Fruit fly (Drosophila melanogaster) whole organism, prepupa: ENCODE data around the gene CG4199.

Source experiments
- Blimp-1 ChIP-seq: fragments of 200-800 bp; sonication (Bioruptor generic); optimal IDR thresholded peaks from 3 replicates; lab custom pipeline; 2017; ENCODE audit warnings: missing biosample characterization, missing genetic modification characterization, mild to moderate bottlenecking, moderate library complexity, missing genetic modification reagents
- CG10669 ChIP-seq: fragments of 200-800 bp; sonication (Bioruptor generic); optimal IDR thresholded peaks from 3 replicates; lab custom pipeline; 2018; ENCODE audit warnings: missing biosample characterization, mild to moderate bottlenecking, missing genetic modification characterization, moderate library complexity
- CG15336 ChIP-seq: fragments of 200-800 bp; sonication (Bioruptor generic); IDR thresholded peaks from 2 replicates; pipeline ENCODE4 v1.3.6; 2022; ENCODE audit warnings: missing biosample characterization, missing genetic modification characterization
- CG16779 ChIP-seq: fragments of 200-800 bp; sonication (Bioruptor generic); optimal IDR thresholded peaks from 3 replicates; lab custom pipeline; 2017; ENCODE audit warnings: missing biosample characterization, mild to moderate bottlenecking, missing genetic modification characterization
- CG32006 ChIP-seq: fragments of 200-800 bp; sonication (Bioruptor generic); optimal IDR thresholded peaks from 3 replicates; lab custom pipeline; 2017; ENCODE audit warnings: missing biosample characterization, mild to moderate bottlenecking, missing genetic modification characterization
- CG3919 ChIP-seq: fragments of 200-800 bp; sonication (Bioruptor generic); optimal IDR thresholded peaks from 3 replicates; lab custom pipeline; 2016; ENCODE audit warnings: missing biosample characterization, missing genetic modification characterization
- CG6792 ChIP-seq: fragments of 200-800 bp; sonication (Bioruptor generic); optimal IDR thresholded peaks from 3 replicates; lab custom pipeline; 2016; ENCODE audit warnings: missing biosample characterization, missing genetic modification characterization
- CG6808 ChIP-seq: fragments of 200-800 bp; sonication (Bioruptor generic); optimal IDR thresholded peaks from 3 replicates; lab custom pipeline; 2017; ENCODE audit warnings: missing biosample characterization, missing genetic modification characterization, mild to moderate bottlenecking, moderate library complexity, missing genetic modification reagents
- CG6854 ChIP-seq: fragments of 200-800 bp; sonication (Bioruptor generic); optimal IDR thresholded peaks from 2 replicates; lab custom pipeline; 2017; ENCODE audit warnings: missing biosample characterization, mild to moderate bottlenecking, missing genetic modification characterization
- CG7368 ChIP-seq: fragments of 200-800 bp; sonication (Bioruptor generic); optimal IDR thresholded peaks from 3 replicates; lab custom pipeline; 2016; ENCODE audit warnings: missing biosample characterization, missing genetic modification characterization
- CG8119 ChIP-seq: fragments of 200-800 bp; sonication (Bioruptor generic); IDR thresholded peaks from 3 replicates; pipeline ENCODE4 v1.3.6; 2022; ENCODE audit warnings: missing biosample characterization, missing genetic modification characterization
- CG8319 ChIP-seq: fragments of 200-800 bp; sonication (Bioruptor generic); optimal IDR thresholded peaks from 3 replicates; lab custom pipeline; 2016; ENCODE audit warnings: missing biosample characterization, missing genetic modification characterization
- CG9139 ChIP-seq: fragments of 200-800 bp; sonication (Bioruptor generic); optimal IDR thresholded peaks from 3 replicates; lab custom pipeline; 2017; ENCODE audit warnings: missing biosample characterization, mild to moderate bottlenecking, missing genetic modification characterization
- Eip75B ChIP-seq: fragments of 200-800 bp; sonication (Bioruptor generic); optimal IDR thresholded peaks from 3 replicates; lab custom pipeline; 2016; ENCODE audit warnings: missing biosample characterization, missing genetic modification characterization
- Eip78C ChIP-seq: fragments of 200-800 bp; sonication (Bioruptor generic); peaks from one replicate; lab custom pipeline; 2016; ENCODE audit warnings: missing biosample characterization, missing genetic modification characterization
- Eip93F ChIP-seq: fragments of 200-800 bp; sonication (Bioruptor generic); optimal IDR thresholded peaks from 2 replicates; lab custom pipeline; 2016; ENCODE audit warnings: missing biosample characterization, mild to moderate bottlenecking, missing genetic modification characterization
- Ets21C ChIP-seq: fragments of 200-800 bp; sonication (Bioruptor generic); optimal IDR thresholded peaks from 3 replicates; lab custom pipeline; 2016; ENCODE audit warnings: missing biosample characterization, missing genetic modification characterization
- Ets96B ChIP-seq: fragments of 200-800 bp; optimal IDR thresholded peaks from 2 replicates; lab custom pipeline; 2019; ENCODE audit warnings: missing biosample characterization, mild to moderate bottlenecking, missing genetic modification characterization, moderate library complexity
- Gug ChIP-seq: fragments of 200-800 bp; sonication (Bioruptor generic); IDR thresholded peaks from 2 replicates; pipeline ENCODE4 v1.3.6; 2022; ENCODE audit warnings: missing biosample characterization, missing genetic modification characterization
- Hr38 ChIP-seq: sonication (Bioruptor generic); optimal IDR thresholded peaks from 2 replicates; lab custom pipeline; 2016; ENCODE audit warnings: missing biosample characterization, missing genetic modification characterization
- Hr39 ChIP-seq: fragments of 200-800 bp; sonication (Bioruptor generic); optimal IDR thresholded peaks from 2 replicates; lab custom pipeline; 2016; ENCODE audit warnings: missing biosample characterization, missing genetic modification characterization
- Lpt ChIP-seq: fragments of 200-800 bp; sonication (Bioruptor generic); optimal IDR thresholded peaks from 3 replicates; lab custom pipeline; 2016; ENCODE audit warnings: missing biosample characterization, missing genetic modification characterization
- Met ChIP-seq: fragments of 200-800 bp; sonication (Bioruptor generic); optimal IDR thresholded peaks from 3 replicates; lab custom pipeline; 2016; ENCODE audit warnings: missing biosample characterization, missing genetic modification characterization
- OdsH ChIP-seq: fragments of 200-800 bp; sonication (Bioruptor generic); optimal IDR thresholded peaks from 3 replicates; lab custom pipeline; 2016; ENCODE audit warnings: missing biosample characterization, missing genetic modification characterization
- Smox ChIP-seq: fragments of 200-800 bp; sonication (Bioruptor generic); optimal IDR thresholded peaks from 3 replicates; lab custom pipeline; 2016; ENCODE audit warnings: missing biosample characterization, missing genetic modification characterization
- Sox102F ChIP-seq: fragments of 200-800 bp; sonication (Bioruptor generic); optimal IDR thresholded peaks from 2 replicates; lab custom pipeline; 2016; ENCODE audit warnings: missing biosample characterization, mild to moderate bottlenecking, missing genetic modification characterization
- Sox14 ChIP-seq: fragments of 200-800 bp; sonication (Bioruptor generic); optimal IDR thresholded peaks from 3 replicates; lab custom pipeline; 2016; ENCODE audit warnings: missing biosample characterization, missing genetic modification characterization
- Sox15 ChIP-seq: fragments of 200-800 bp; sonication (Bioruptor generic); optimal IDR thresholded peaks from 3 replicates; lab custom pipeline; 2016; ENCODE audit warnings: missing biosample characterization, missing genetic modification characterization
- achi ChIP-seq: fragments of 200-800 bp; sonication (Bioruptor generic); optimal IDR thresholded peaks from 3 replicates; lab custom pipeline; 2016; ENCODE audit warnings: missing biosample characterization, missing genetic modification characterization
- acj6 ChIP-seq: fragments of 200-800 bp; sonication (Bioruptor generic); optimal IDR thresholded peaks from 3 replicates; lab custom pipeline; 2016; ENCODE audit warnings: missing biosample characterization, missing genetic modification characterization
- dac ChIP-seq: fragments of 200-800 bp; sonication (Bioruptor generic); optimal IDR thresholded peaks from 2 replicates; lab custom pipeline; 2017; ENCODE audit warnings: missing biosample characterization, mild to moderate bottlenecking, missing genetic modification characterization
- dsx ChIP-seq: fragments of 200-800 bp; optimal IDR thresholded peaks from 3 replicates; lab custom pipeline; 2019; ENCODE audit warnings: missing biosample characterization, mild to moderate bottlenecking, missing genetic modification characterization, moderate library complexity; ENCODE audit not compliant: poor library complexity, severe bottlenecking
- eg ChIP-seq: fragments of 200-800 bp; sonication (Bioruptor generic); IDR thresholded peaks from 3 replicates; pipeline ENCODE4 v1.3.6; 2022; ENCODE audit warnings: missing biosample characterization, missing genetic modification characterization
- fd85E ChIP-seq: fragments of 200-800 bp; sonication (Bioruptor generic); optimal IDR thresholded peaks from 3 replicates; lab custom pipeline; 2016; ENCODE audit warnings: missing biosample characterization, missing genetic modification characterization
- fkh ChIP-seq: fragments of 200-800 bp; sonication (Bioruptor generic); optimal IDR thresholded peaks from 3 replicates; lab custom pipeline; 2017; ENCODE audit warnings: missing biosample characterization, mild to moderate bottlenecking, missing genetic modification characterization, moderate library complexity
- lz ChIP-seq: fragments of 200-800 bp; sonication (Bioruptor generic); optimal IDR thresholded peaks from 3 replicates; lab custom pipeline; 2016; ENCODE audit warnings: missing biosample characterization, missing genetic modification characterization
- net ChIP-seq: fragments of 200-800 bp; sonication (Bioruptor generic); optimal IDR thresholded peaks from 3 replicates; lab custom pipeline; 2016; ENCODE audit warnings: missing biosample characterization, missing genetic modification characterization
- salr ChIP-seq, 2 experiments: fragments of 200-800 bp; sonication (Bioruptor generic); optimal IDR thresholded peaks; 3 replicates each; lab custom pipeline; 2016 to 2018; ENCODE audit warnings: missing biosample characterization in 2 of 2, missing genetic modification characterization in 2 of 2, mild to moderate bottlenecking in 1 of 2
- vri ChIP-seq: fragments of 200-800 bp; sonication (Bioruptor generic); optimal IDR thresholded peaks from 3 replicates; lab custom pipeline; 2016; ENCODE audit warnings: missing biosample characterization, mild to moderate bottlenecking, missing genetic modification characterization

The CG4199 gene

dm6 chrX:2041312-2041918, 31.9 kb downstream of the CG4199 start, which contains the start of gene CG4313 (continued):
- TF ChIP-seq CG8119 (0 out of 3 replicates have a peak, but pooled peaks have one; percentile 32), Hr39 (GFP tag; lab: Kevin White, UChicago) (peak; percentile 75), vri (peak; percentile 68), Eip78C (peak; percentile 88), CG6854 (GFP tag; lab: Kevin White, UChicago) (no peak), Ets96B (tag; lab: Kevin White, UChicago) (peak; percentile 43), acj6 (GFP tag; lab: Kevin White, UChicago) (peak; percentile 66), CG15336 (GFP tag; lab: Robert Waterston, UW) (peak; percentile 65), achi (GFP tag; lab: Kevin White, UChicago) (peak; percentile 59), Sox15 (GFP tag; lab: Kevin White, UChicago) (peak; percentile 65), CG32006 (GFP tag; lab: Kevin White, UChicago) (peak; percentile 65), CG3919 (peak; percentile 63), lz (GFP tag; lab: Kevin White, UChicago) (peak; percentile 84), CG6792 (GFP tag; lab: Kevin White, UChicago) (peak; percentile 68), Sox102F (GFP tag; lab: Kevin White, UChicago) (peak; percentile 62), OdsH (GFP tag; lab: Kevin White, UChicago) (peak; percentile 71), CG16779 (tag; lab: Kevin White, UChicago) (no peak), Eip93F (no peak), dsx (GFP tag; lab: Kevin White, UChicago) (peak; percentile 33), eg (no peak; the same call in 1 of the 3 replicates), Met (GFP tag; lab: Kevin White, UChicago) (peak; percentile 76), dac (GFP tag; lab: Kevin White, UChicago) (peak; percentile 3), CG9139 (peak; percentile 43), CG8319 (GFP tag; lab: Kevin White, UChicago) (peak; percentile 61), Gug (GFP tag; lab: Robert Waterston, UW) (0 out of 2 replicates have a peak, but pooled peaks have one; percentile 26), CG10669 (GFP tag; lab: Kevin White, UChicago) (peak; percentile 46), Smox (GFP tag; lab: Kevin White, UChicago) (peak; percentile 74), net (GFP tag; lab: Kevin White, UChicago) (peak; percentile 43), Blimp-1 (GFP tag; lab: Kevin White, UChicago) (no peak), Sox14 (GFP tag; lab: Kevin White, UChicago) (peak; percentile 82), fd85E (GFP tag; lab: Kevin White, UChicago) (no peak), CG7368 (GFP tag; lab: Kevin White, UChicago) (peak; percentile 38)
- TF ChIP-seq, all 60 proteins: peak for 49

DNA sequence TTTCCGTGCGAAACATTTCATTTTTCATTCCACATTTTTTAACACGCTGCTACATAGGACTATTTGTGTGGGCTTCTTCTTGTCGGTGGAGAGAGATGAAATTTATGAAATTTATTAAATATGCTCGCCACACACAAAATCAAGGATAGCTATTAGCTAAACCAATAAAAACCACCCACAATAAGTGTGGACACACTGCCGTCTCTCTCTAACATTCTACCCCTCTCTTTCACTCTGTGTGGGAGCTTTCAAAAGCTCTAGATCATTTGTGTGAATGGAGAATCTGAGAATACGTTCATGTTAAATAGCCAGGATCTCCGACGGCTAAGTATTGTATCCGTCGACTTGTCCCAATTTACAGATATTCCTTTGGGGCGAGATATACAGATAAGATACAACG, 35.7 kb downstream of the CG4199 start:
- TF ChIP-seq Ets21C (no peak), Lpt (GFP tag; lab: Kevin White, UChicago) (no peak), Ets96B (tag; lab: Kevin White, UChicago) (no peak), fkh (GFP tag; lab: Kevin White, UChicago) (no peak), fd85E (GFP tag; lab: Kevin White, UChicago) (no peak), vri (no peak), Sox15 (GFP tag; lab: Kevin White, UChicago) (no peak), CG6792 (GFP tag; lab: Kevin White, UChicago) (no peak), Smox (GFP tag; lab: Kevin White, UChicago) (no peak), acj6 (GFP tag; lab: Kevin White, UChicago) (no peak), Eip75B (GFP tag; lab: Kevin White, UChicago) (no peak), CG15336 (GFP tag; lab: Robert Waterston, UW) (no peak), Eip93F (no peak), net (GFP tag; lab: Kevin White, UChicago) (no peak), CG6808 (GFP tag; lab: Kevin White, UChicago) (no peak), CG3919 (no peak), Met (GFP tag; lab: Kevin White, UChicago) (no peak), dsx (GFP tag; lab: Kevin White, UChicago) (no peak), Hr38 (GFP tag; lab: Kevin White, UChicago) (no peak), salr (GFP tag; optimal IDR thresholded peaks at IDR 0.05; lab: Kevin White, UChicago) (no peak)
